Fruit fly (Drosophila melanogaster) whole organism, wandering third instar larva: ENCODE data around the gene Scsalpha2.

ENCODE experiments used
- Abd-B ChIP-seq: fragments of >200 bp; optimal IDR thresholded peaks from 2 replicates; lab custom pipeline; 2017; ENCODE audit warnings: missing biosample characterization, missing genetic modification characterization
- CG9705 ChIP-seq: fragments of 200-800 bp; sonication (Bioruptor generic); optimal IDR thresholded peaks from 2 replicates; lab custom pipeline; 2018; ENCODE audit warnings: missing biosample characterization, mild to moderate bottlenecking, missing genetic modification characterization
- CrebA ChIP-seq: fragments of 200-800 bp; sonication (Bioruptor generic); optimal IDR thresholded peaks from 2 replicates; lab custom pipeline; 2016; ENCODE audit warnings: missing biosample characterization, mild to moderate bottlenecking, missing genetic modification characterization, borderline replicate concordance
- Dfd ChIP-seq: fragments of >200 bp; optimal IDR thresholded peaks from 2 replicates; lab custom pipeline; 2017; ENCODE audit warnings: missing biosample characterization, missing genetic modification characterization
- Dif ChIP-seq: fragments of 200-275, 200-300 bp; sonication (Bioruptor generic); optimal IDR thresholded peaks from 2 replicates; lab custom pipeline; 2018; ENCODE audit warnings: missing biosample characterization, missing genetic modification characterization; ENCODE audit not compliant: partially characterized antibody
- HLH106 ChIP-seq: fragments of 200-800 bp; optimal IDR thresholded peaks from 3 replicates; lab custom pipeline; 2019; ENCODE audit warnings: missing biosample characterization, mild to moderate bottlenecking, missing genetic modification characterization, moderate library complexity
- Hnf4 ChIP-seq: fragments of 200-800 bp; sonication (Bioruptor generic); optimal IDR thresholded peaks from 2 replicates; lab custom pipeline; 2016; ENCODE audit warnings: missing biosample characterization, mild to moderate bottlenecking, missing genetic modification characterization
- Hr78 ChIP-seq: fragments of >200 bp; optimal IDR thresholded peaks from 2 replicates; lab custom pipeline; 2017; ENCODE audit warnings: missing biosample characterization, missing genetic modification characterization
- Mio ChIP-seq: sonication (Bioruptor generic); optimal IDR thresholded peaks from 2 replicates; lab custom pipeline; 2016; ENCODE audit warnings: missing biosample characterization, missing genetic modification characterization
- Myc ChIP-seq: fragments of >200 bp; optimal IDR thresholded peaks from 2 replicates; lab custom pipeline; 2017
- N ChIP-seq: fragments of >200 bp; optimal IDR thresholded peaks from 2 replicates; lab custom pipeline; 2018; ENCODE audit warnings: missing biosample characterization, missing external identifiers, missing genetic modification characterization
- OdsH ChIP-seq: fragments of 200-800 bp; sonication (Bioruptor generic); optimal IDR thresholded peaks from 2 replicates; lab custom pipeline; 2016; ENCODE audit warnings: missing biosample characterization, mild to moderate bottlenecking, missing genetic modification characterization
- Rel ChIP-seq, 2 experiments: fragments of 200-800 bp; sonication (Bioruptor generic) in 1 of 2; optimal IDR thresholded peaks; 2 replicates in 1 of 2; 3 replicates in 1 of 2; lab custom pipeline; 2016 to 2019; ENCODE audit warnings: mild to moderate bottlenecking in 2 of 2, missing biosample characterization in 2 of 2, missing genetic modification characterization in 2 of 2, moderate library complexity in 1 of 2
- Sp1 ChIP-seq: fragments of 200-800 bp; sonication (Bioruptor generic); optimal IDR thresholded peaks from 3 replicates; lab custom pipeline; 2019; ENCODE audit warnings: missing biosample characterization, mild to moderate bottlenecking, missing genetic modification characterization, moderate library complexity
- Vsx2 ChIP-seq: fragments of 200-300, 225-300 bp; sonication (Bioruptor generic); optimal IDR thresholded peaks from 2 replicates; lab custom pipeline; 2018; ENCODE audit warnings: missing biosample characterization, missing genetic modification characterization; ENCODE audit not compliant: partially characterized antibody
- br ChIP-seq: fragments of 200-800 bp; sonication (Bioruptor generic); optimal IDR thresholded peaks from 2 replicates; lab custom pipeline; 2016; ENCODE audit warnings: missing biosample characterization, missing genetic modification characterization
- brk ChIP-seq: fragments of 200-800 bp; sonication (Bioruptor generic); optimal IDR thresholded peaks from 2 replicates; lab custom pipeline; 2016; ENCODE audit warnings: missing biosample characterization, mild to moderate bottlenecking, missing genetic modification characterization
- dl ChIP-seq, 2 experiments: fragments of 175-275, 200-275 bp in 1 of 2; fragments of 200-275 bp in 1 of 2; sonication (Bioruptor generic); optimal IDR thresholded peaks; lab custom pipeline; 2018; ENCODE audit warnings: mild to moderate bottlenecking in 2 of 2, missing biosample characterization in 2 of 2, missing genetic modification characterization in 2 of 2, moderate library complexity in 2 of 2; ENCODE audit not compliant: partially characterized antibody in 2 of 2, insufficient read depth in 1 of 2
- dmrt93B ChIP-seq: fragments of 200-800 bp; sonication (Bioruptor generic); optimal IDR thresholded peaks from 2 replicates; lab custom pipeline; 2018; ENCODE audit warnings: missing biosample characterization, mild to moderate bottlenecking, missing genetic modification characterization
- dsf ChIP-seq: sonication (Bioruptor generic); optimal IDR thresholded peaks from 2 replicates; lab custom pipeline; 2016; ENCODE audit warnings: missing biosample characterization, missing genetic modification characterization, borderline replicate concordance
- ey ChIP-seq: fragments of 200-800 bp; sonication (Bioruptor generic); optimal IDR thresholded peaks from 2 replicates; lab custom pipeline; 2016; ENCODE audit warnings: missing biosample characterization, missing genetic modification characterization
- fru ChIP-seq: fragments of 200-800 bp; sonication (Bioruptor generic); optimal IDR thresholded peaks from 3 replicates; lab custom pipeline; 2016; ENCODE audit warnings: missing biosample characterization, mild to moderate bottlenecking, missing genetic modification characterization
- jim ChIP-seq: fragments of 175-275, 200-325 bp; sonication (Bioruptor generic); optimal IDR thresholded peaks from 2 replicates; lab custom pipeline; 2016; ENCODE audit warnings: missing biosample characterization, mild to moderate bottlenecking, missing genetic modification characterization
- lola ChIP-seq: fragments of >200 bp; optimal IDR thresholded peaks from 2 replicates; lab custom pipeline; 2017; ENCODE audit warnings: missing biosample characterization, missing genetic modification characterization
- pan ChIP-seq: fragments of >200 bp; optimal IDR thresholded peaks from 2 replicates; lab custom pipeline; 2017
- psq ChIP-seq: fragments of 200-800 bp; sonication (Bioruptor generic); optimal IDR thresholded peaks from 3 replicates; lab custom pipeline; 2017; ENCODE audit warnings: missing biosample characterization, mild to moderate bottlenecking, missing genetic modification characterization, moderate library complexity
- rgr ChIP-seq: fragments of 200-800 bp; sonication (Bioruptor generic); optimal IDR thresholded peaks from 3 replicates; lab custom pipeline; 2016; ENCODE audit warnings: missing biosample characterization, mild to moderate bottlenecking, missing genetic modification characterization
- sage ChIP-seq: fragments of 200-800 bp; sonication (Bioruptor generic); optimal IDR thresholded peaks from 2 replicates; lab custom pipeline; 2016; ENCODE audit warnings: missing biosample characterization, mild to moderate bottlenecking, missing genetic modification characterization
- sv ChIP-seq: fragments of 200-800 bp; sonication (Bioruptor generic); optimal IDR thresholded peaks from 3 replicates; lab custom pipeline; 2016; ENCODE audit warnings: missing biosample characterization, missing genetic modification characterization
- tai ChIP-seq: sonication (Bioruptor generic); optimal IDR thresholded peaks from 2 replicates; lab custom pipeline; 2016; ENCODE audit warnings: missing biosample characterization, missing genetic modification characterization
- woc ChIP-seq: sonication (Bioruptor generic); optimal IDR thresholded peaks from 2 replicates; lab custom pipeline; 2016; ENCODE audit warnings: missing biosample characterization, mild to moderate bottlenecking, missing genetic modification characterization

The Scsalpha2 gene

DNA sequence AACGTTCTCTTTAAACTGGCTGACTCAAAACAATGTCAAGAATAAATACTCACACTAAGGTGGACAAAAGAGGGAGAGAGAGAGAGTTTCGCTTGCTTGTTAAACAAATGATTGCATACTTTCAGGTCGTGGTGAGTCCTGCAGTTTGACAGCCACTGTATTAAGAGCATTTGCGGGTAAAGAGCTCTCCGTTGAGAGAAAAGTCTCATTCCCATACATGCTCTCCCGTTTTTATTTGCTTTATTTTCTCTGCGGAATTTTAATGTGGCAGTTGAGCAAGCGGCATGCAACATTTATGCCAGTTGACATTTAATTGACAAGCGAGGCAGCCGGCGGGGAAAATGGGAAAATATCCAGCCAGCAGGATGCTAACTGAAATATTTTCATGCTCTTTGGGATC, 32.4 kb upstream of the Scsalpha2 start:
- TF ChIP-seq OdsH (GFP tag; lab: Kevin White, UChicago) (no peak), Mio (GFP tag; lab: Kevin White, UChicago) (no peak), dmrt93B (GFP tag; lab: Kevin White, UChicago) (no peak), Sp1 (GFP tag; lab: Kevin White, UChicago) (no peak), psq (GFP tag; lab: Kevin White, UChicago) (no peak), br (GFP tag; lab: Kevin White, UChicago) (no peak), dsf (GFP tag; lab: Kevin White, UChicago) (no peak), tai (GFP tag; lab: Kevin White, UChicago) (no peak), Dif (GFP tag; lab: Kevin White, UChicago) (no peak), CrebA (no peak), sage (no peak)

dm6 chr3R:19492400-19492799, 29.5 kb upstream of the Scsalpha2 start:
- no peak for TF ChIP-seq dmrt93B (GFP tag; lab: Kevin White, UChicago)
- TF ChIP-seq psq (GFP tag; lab: Kevin White, UChicago), result no peak
- TF ChIP-seq Hr78 (GFP tag; lab: Kevin White, UChicago), result no peak
- TF ChIP-seq Dfd (GFP tag; lab: Kevin White, UChicago), result no peak
- TF ChIP-seq fru (GFP tag; lab: Kevin White, UChicago), result no peak
- no peak for TF ChIP-seq Dif (GFP tag; lab: Kevin White, UChicago)
- no peak for TF ChIP-seq brk (GFP tag; lab: Kevin White, UChicago)
- no peak for TF ChIP-seq HLH106 (tag; lab: Kevin White, UChicago)
- no peak for TF ChIP-seq Abd-B
- TF ChIP-seq CrebA, result no peak

DNA sequence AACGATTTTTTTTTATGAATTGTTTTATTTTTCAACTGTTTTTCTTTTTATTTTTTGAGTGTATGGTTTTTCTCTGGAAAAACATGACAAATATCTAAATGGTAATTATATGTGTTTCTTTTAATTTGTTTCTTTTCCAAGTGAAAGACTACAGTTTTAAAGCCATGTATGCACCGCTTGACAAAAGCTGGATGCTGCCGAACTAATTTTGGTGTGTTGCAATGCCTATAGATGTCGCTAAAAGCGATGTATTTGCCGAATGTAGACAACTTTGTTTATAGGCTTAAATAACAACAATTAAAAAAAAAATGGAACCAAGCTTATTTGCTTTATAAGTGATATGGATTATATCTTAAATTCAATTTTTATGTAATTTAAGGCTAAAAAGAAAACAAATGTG, 28.1 kb upstream of the Scsalpha2 start, which contains the start of gene CG15025:
TSS of gene CG15025 (minus strand) at position 120 of the 400 bp plus-strand sequence.
- TF ChIP-seq Dif (GFP tag; lab: Kevin White, UChicago) (peak; percentile 89), lola (GFP tag; lab: Kevin White, UChicago) (no peak), Vsx2 (peak; percentile 55), Hnf4 (GFP tag; lab: Kevin White, UChicago) (peak; percentile 21), jim (GFP tag; lab: Kevin White, UChicago) (peak; percentile 19), Myc (lab: Kevin White, UChicago) (peak; percentile 75), dsf (GFP tag; lab: Kevin White, UChicago) (no peak), dl (GFP tag; optimal IDR thresholded peaks at IDR 0.05; lab: Kevin White, UChicago; ENCODE audit: insufficient read depth in 1 of 2, partially characterized antibody in 2 of 2) (peak; percentile 42 to 67)
- TF ChIP-seq, all 38 proteins: peak for 6

dm6 chr3R:19489963-19490362, 27.1 kb upstream of the Scsalpha2 start:
- TF ChIP-seq Sp1 (GFP tag; lab: Kevin White, UChicago) (no peak), CG9705 (GFP tag; lab: Kevin White, UChicago) (no peak), woc (GFP tag; lab: Kevin White, UChicago) (no peak), Dif (GFP tag; lab: Kevin White, UChicago) (no peak), pan (lab: Kevin White, UChicago) (no peak), dsf (GFP tag; lab: Kevin White, UChicago) (no peak), ey (GFP tag; lab: Kevin White, UChicago) (no peak), sv (no peak), brk (GFP tag; lab: Kevin White, UChicago) (no peak), psq (GFP tag; lab: Kevin White, UChicago) (no peak), Dfd (GFP tag; lab: Kevin White, UChicago) (no peak), N (no peak), rgr (no peak), dl (GFP tag; optimal IDR thresholded peaks at IDR 0.05; lab: Kevin White, UChicago; ENCODE audit: insufficient read depth in 1 of 2, partially characterized antibody in 2 of 2) (no peak), CrebA (no peak), Rel (GFP tag; optimal IDR thresholded peaks at IDR 0.05; lab: Kevin White, UChicago) (no peak), Rel (tag; optimal IDR thresholded peaks at IDR 0.05; lab: Kevin White, UChicago) (no peak), Mio (GFP tag; lab: Kevin White, UChicago) (no peak), Vsx2 (no peak), fru (GFP tag; lab: Kevin White, UChicago) (no peak)
